Fruit fly (Drosophila melanogaster) whole organism, embryonic: Measurements from ENCODE around the gene Ccn.

Experiments used
- CG10147 ChIP-seq: fragments of 200-800 bp; sonication (Bioruptor generic); optimal IDR thresholded peaks from 2 replicates; lab custom pipeline; 2019; ENCODE audit warnings: missing biosample characterization, mild to moderate bottlenecking, missing genetic modification characterization, moderate library complexity
- CG12299 ChIP-seq: fragments of 200-800 bp; sonication (Bioruptor generic); optimal IDR thresholded peaks from 2 replicates; lab custom pipeline; 2018; ENCODE audit warnings: missing biosample characterization, mild to moderate bottlenecking, missing genetic modification characterization
- CG16815 ChIP-seq: fragments of 200-800 bp; sonication (Bioruptor generic); optimal IDR thresholded peaks from 3 replicates; lab custom pipeline; 2017; ENCODE audit warnings: missing biosample characterization, mild to moderate bottlenecking, missing genetic modification characterization
- Gsc ChIP-seq: fragments of 200-800 bp; sonication (Bioruptor generic); IDR thresholded peaks from 2 replicates; pipeline ENCODE4 v1.3.6; 2022; ENCODE audit warnings: missing biosample characterization, missing genetic modification characterization
- Hsf ChIP-seq: fragments of 200-800 bp; sonication (Bioruptor generic); optimal IDR thresholded peaks from 3 replicates; lab custom pipeline; 2016; ENCODE audit warnings: missing biosample characterization, missing genetic modification characterization
- Nf-YA ChIP-seq: fragments of 200-800 bp; sonication (Bioruptor generic); IDR thresholded peaks from 2 replicates; pipeline ENCODE4 v1.3.6; 2022; ENCODE audit warnings: missing biosample characterization, missing genetic modification characterization
- en ChIP-seq: fragments of 200-800 bp; sonication (Bioruptor generic); optimal IDR thresholded peaks from 2 replicates; lab custom pipeline; 2016; ENCODE audit warnings: missing biosample characterization, missing genetic modification characterization
- fd3F ChIP-seq: fragments of 200-800 bp; sonication (Bioruptor generic); optimal IDR thresholded peaks from 2 replicates; lab custom pipeline; 2018; ENCODE audit warnings: missing biosample characterization, mild to moderate bottlenecking, missing genetic modification characterization, moderate library complexity
- gcm2 ChIP-seq: fragments of 200-800 bp; sonication (Bioruptor generic); optimal IDR thresholded peaks from 2 replicates; lab custom pipeline; 2016; ENCODE audit warnings: missing biosample characterization, missing genetic modification characterization

Ccn gene

DNA sequence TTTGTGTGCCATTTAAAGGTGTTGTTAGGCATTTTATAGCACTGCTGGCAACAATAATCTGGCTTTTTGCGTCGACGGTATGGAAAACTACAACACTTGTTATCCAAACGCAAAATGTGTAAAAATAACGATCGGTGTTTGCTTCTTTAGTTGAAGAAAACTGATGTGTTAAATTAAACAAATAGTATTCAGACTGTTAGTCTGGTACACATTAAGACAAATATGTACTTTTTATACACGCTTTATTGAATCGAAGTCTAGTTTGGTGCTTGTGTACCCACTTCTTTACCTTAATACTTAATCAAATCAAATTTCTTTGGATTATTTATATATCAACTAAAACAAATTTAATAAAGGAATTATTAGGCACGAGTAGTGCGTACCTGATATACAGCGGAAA lies 101.7 kb downstream of the Ccn start (continued):
- TF ChIP-seq en (GFP tag; lab: Kevin White, UChicago) (no peak), fd3F (GFP tag; lab: Kevin White, UChicago) (peak; percentile 87), Gsc (GFP tag; lab: Robert Waterston, UW) (no peak)

DNA sequence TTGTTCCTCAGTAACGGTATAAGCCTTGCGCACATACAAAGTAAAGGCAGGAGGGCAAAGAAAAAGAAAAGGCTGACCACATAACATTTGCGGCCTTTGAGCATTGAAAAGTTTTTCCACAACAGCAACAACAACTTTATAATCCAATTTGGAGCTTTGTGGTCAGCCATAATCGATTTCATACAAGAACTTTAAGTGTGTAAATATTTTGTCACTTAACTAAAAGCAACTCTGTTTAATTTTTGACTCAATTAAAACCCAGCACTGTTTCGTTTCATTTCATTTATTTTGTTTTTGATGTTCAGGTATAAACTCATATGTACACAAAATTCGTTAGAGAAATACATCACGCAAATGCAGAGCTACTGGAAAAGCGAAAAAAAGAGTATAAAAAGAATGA lies 107.7 kb downstream of the Ccn start, which contains the start of gene CG42816:
TSS of gene CG42816 (minus strand) at position 101 of the 400 bp plus-strand sequence.
- TF ChIP-seq gcm2 (GFP tag; lab: Kevin White, UChicago) (no peak), CG16815 (GFP tag; lab: Kevin White, UChicago) (no peak), Nf-YA (GFP tag; lab: Robert Waterston, UW) (no peak), CG12299 (tag; lab: Kevin White, UChicago) (no peak), CG10147 (GFP tag; lab: Kevin White, UChicago) (no peak), Hsf (no peak)
